Fruit fly (Drosophila melanogaster): ENCODE data around the gene Spp.
A peak's percentile ranks its signal among the peaks of the same experiment; 100 is the strongest.

Spp gene

dm6 chr2L:552432-552929 is 8.0 kb upstream of the Spp start, which contains the start of gene Ets21C:
Gene Ets21C, minus strand, starts transcription at chr2L:552923.
- TF ChIP-seq achi (GFP tag; optimal IDR thresholded peaks at IDR 0.05) (peak; percentile 23), net (GFP tag; optimal IDR thresholded peaks at IDR 0.05) (peak; percentile 39), Sox14 (GFP tag; optimal IDR thresholded peaks at IDR 0.05) (no peak), CG31627 (GFP tag; optimal IDR thresholded peaks at IDR 0.05) (no peak), spab (GFP tag; optimal IDR thresholded peaks at IDR 0.05) (no peak), CG11902 (GFP tag; optimal IDR thresholded peaks at IDR 0.05) (no peak), eg (GFP tag; IDR thresholded peaks at IDR 0.05) (peak; percentile 57; the same call in 1 of the 3 replicates), CG4318 (GFP tag; optimal IDR thresholded peaks at IDR 0.05) (no peak), CG6792 (GFP tag; optimal IDR thresholded peaks at IDR 0.05) (no peak), CG7368 (GFP tag; optimal IDR thresholded peaks at IDR 0.05) (no peak), fkh (GFP tag; optimal IDR thresholded peaks at IDR 0.05) (no peak), lz (GFP tag; optimal IDR thresholded peaks at IDR 0.05) (no peak), pdm3 (GFP tag; optimal IDR thresholded peaks at IDR 0.05) (no peak), CG8319 (GFP tag; optimal IDR thresholded peaks at IDR 0.05) (no peak), CG8119 (GFP tag; IDR thresholded peaks at IDR 0.05) (peak; percentile 71; the same call in 2 of the 3 replicates), dsx (GFP tag; optimal IDR thresholded peaks at IDR 0.05; ENCODE audit: poor library complexity, severe bottlenecking) (peak; percentile 19), Smox (GFP tag; optimal IDR thresholded peaks at IDR 0.05) (no peak), CG8632 (GFP tag; optimal IDR thresholded peaks at IDR 0.05) (no peak), CG32006 (GFP tag; optimal IDR thresholded peaks at IDR 0.05) (no peak), Hr38 (GFP tag; optimal IDR thresholded peaks at IDR 0.05) (no peak), Sox15 (GFP tag; optimal IDR thresholded peaks at IDR 0.05) (no peak), topi (GFP tag; optimal IDR thresholded peaks at IDR 0.05) (peak; percentile 21), fd85E (GFP tag; optimal IDR thresholded peaks at IDR 0.05) (no peak), Blimp-1 (GFP tag; optimal IDR thresholded peaks at IDR 0.05) (no peak), dac (GFP tag; optimal IDR thresholded peaks at IDR 0.05) (no peak), Ets21C (GFP tag; optimal IDR thresholded peaks at IDR 0.05) (no peak), CG15336 (GFP tag; IDR thresholded peaks at IDR 0.05) (peak; percentile 63; the same call in 1 of the 2 replicates), Sox102F (GFP tag; optimal IDR thresholded peaks at IDR 0.05) (no peak), vri (GFP tag; optimal IDR thresholded peaks at IDR 0.05) (no peak), Gug (GFP tag; IDR thresholded peaks at IDR 0.05) (no peak; the same call in 1 of the 2 replicates), Lpt (GFP tag; optimal IDR thresholded peaks at IDR 0.05) (peak; percentile 26), CG16779 (tag; optimal IDR thresholded peaks at IDR 0.05) (peak; percentile 79), CG10669 (GFP tag; optimal IDR thresholded peaks at IDR 0.05) (no peak), CG10631 (GFP tag; optimal IDR thresholded peaks at IDR 0.05) (no peak), Met (GFP tag; optimal IDR thresholded peaks at IDR 0.05) (no peak), Ets96B (tag; optimal IDR thresholded peaks at IDR 0.05) (peak; percentile 6), salr (GFP tag; optimal IDR thresholded peaks at IDR 0.05) (no peak), ss (GFP tag; optimal IDR thresholded peaks at IDR 0.05) (peak; percentile 45 to 59), CG6808 (GFP tag; optimal IDR thresholded peaks at IDR 0.05) (peak; percentile 67), CG6854 (GFP tag; optimal IDR thresholded peaks at IDR 0.05) (peak; percentile 92), CG6163 (GFP tag; IDR thresholded peaks at IDR 0.05) (peak; percentile 66; the same call in 2 of the 3 replicates), OdsH (GFP tag; optimal IDR thresholded peaks at IDR 0.05) (no peak), Eip75B (GFP tag; optimal IDR thresholded peaks at IDR 0.05) (peak; percentile 48), CG34406 (GFP tag; optimal IDR thresholded peaks at IDR 0.05) (no peak), esn (GFP tag; optimal IDR thresholded peaks at IDR 0.05) (peak; percentile 8), CG9139 (GFP tag; optimal IDR thresholded peaks at IDR 0.05) (peak; percentile 64), CG11294 (GFP tag; IDR thresholded peaks at IDR 0.05) (no peak), Eip93F (GFP tag; optimal IDR thresholded peaks at IDR 0.05) (no peak), CG1621 (tag; optimal IDR thresholded peaks at IDR 0.05) (peak; percentile 62), acj6 (GFP tag; optimal IDR thresholded peaks at IDR 0.05) (no peak), CG11762 (GFP tag; optimal IDR thresholded peaks at IDR 0.05; ENCODE audit: insufficient read depth) (no peak), CG3032 (tag; optimal IDR thresholded peaks at IDR 0.05) (no peak)

Measured in whole organism, prepupa.